Worm (Caenorhabditis elegans) whole organism, young adult: Measurements from ENCODE around the gene toc-1.

Experiments
- ama-1 ChIP-seq, 3 experiments: fragments of 150-350 bp in 1 of 3; sonication (generic microtip) in 2 of 3; optimal IDR thresholded peaks; 2 replicates each; lab custom pipeline; 2014 to 2018; ENCODE audit warnings: missing biosample characterization in 2 of 3, missing genetic modification characterization in 2 of 3, missing genetic modification reagents in 2 of 3
- bed-2 ChIP-seq: fragments of 200-800 bp; sonication (Bioruptor generic); IDR thresholded peaks from 2 replicates; pipeline ENCODE4 v1.3.6; 2022; ENCODE audit warnings: missing genetic modification reagents, missing genetic modification characterization, missing compliant biosample characterization
- lsl-1 ChIP-seq: fragments of 200-800 bp; sonication (Bioruptor generic); optimal IDR thresholded peaks from 2 replicates; lab custom pipeline; 2018; ENCODE audit warnings: mild to moderate bottlenecking, missing genetic modification characterization, moderate library complexity, missing compliant biosample characterization
- tlf-1 ChIP-seq: fragments of 200-800 bp; sonication (Bioruptor generic); optimal IDR thresholded peaks from 2 replicates; lab custom pipeline; 2018; ENCODE audit warnings: mild to moderate bottlenecking, missing genetic modification characterization, missing compliant biosample characterization

- no peak for TF ChIP-seq bed-2 (GFP tag; lab: Robert Waterston, UW)
- no peak for TF ChIP-seq ama-1 (optimal IDR thresholded peaks at IDR 0.05; lab: Kevin White, UChicago)
- no peak for TF ChIP-seq ama-1 (GFP tag; optimal IDR thresholded peaks at IDR 0.05; lab: Kevin White, UChicago)
- peak; percentile 68 for TF ChIP-seq lsl-1 (GFP tag; lab: Kevin White, UChicago)
- TF ChIP-seq tlf-1 (GFP tag; lab: Kevin White, UChicago), result no peak
Observed at ce11 chrIII:5225321-5225720, 49.7 kb upstream of the toc-1 start, which contains the start of gene nex-1.
